Fruit fly (Drosophila melanogaster) whole organism, embryonic: ENCODE measurements around the gene CG17359.

Source experiments
- Asciz ChIP-seq: fragments of 200-800 bp; sonication (Bioruptor generic); optimal IDR thresholded peaks from 2 replicates; lab custom pipeline; 2017; ENCODE audit warnings: missing biosample characterization, mild to moderate bottlenecking, missing genetic modification characterization, missing genetic modification reagents
- Bgb ChIP-seq: fragments of 200-800 bp; sonication (Bioruptor generic); IDR thresholded peaks from 2 replicates; pipeline ENCODE4 v1.3.6; 2022; ENCODE audit warnings: missing biosample characterization, missing genetic modification characterization; ENCODE audit not compliant: partially characterized antibody
- Blimp-1 ChIP-seq: fragments of 200-800 bp; sonication (Bioruptor generic); optimal IDR thresholded peaks from 3 replicates; lab custom pipeline; 2018; ENCODE audit warnings: missing biosample characterization, missing genetic modification characterization, mild to moderate bottlenecking, moderate library complexity, missing genetic modification reagents
- CG10274 ChIP-seq: fragments of 200-800 bp; sonication (Bioruptor generic); optimal IDR thresholded peaks from 3 replicates; lab custom pipeline; 2017; ENCODE audit warnings: missing biosample characterization, mild to moderate bottlenecking, missing genetic modification characterization
- CG10959 ChIP-seq: fragments of 200-800 bp; sonication (Bioruptor generic); IDR thresholded peaks from 2 replicates; pipeline ENCODE4 v1.3.6; 2022; ENCODE audit warnings: missing biosample characterization, missing genetic modification characterization
- CG11093 ChIP-seq: fragments of 200-800 bp; sonication (Bioruptor generic); IDR thresholded peaks from 3 replicates; pipeline ENCODE4 v1.3.6; 2022; ENCODE audit warnings: missing biosample characterization, missing genetic modification characterization
- CG12104 ChIP-seq: fragments of 200-800 bp; sonication (Bioruptor generic); optimal IDR thresholded peaks from 3 replicates; lab custom pipeline; 2016; ENCODE audit warnings: missing biosample characterization, missing genetic modification characterization
- CG1647 ChIP-seq: fragments of 200-800 bp; sonication (Bioruptor generic); optimal IDR thresholded peaks from 3 replicates; lab custom pipeline; 2016; ENCODE audit warnings: missing biosample characterization, missing genetic modification characterization
- CG32767 ChIP-seq: fragments of 200-800 bp; sonication (Bioruptor generic); IDR thresholded peaks from 2 replicates; pipeline ENCODE4 v1.3.6; 2022; ENCODE audit warnings: missing biosample characterization, missing genetic modification characterization
- CG34376 ChIP-seq: fragments of 200-800 bp; sonication (Bioruptor generic); optimal IDR thresholded peaks from 2 replicates; lab custom pipeline; 2018; ENCODE audit warnings: missing biosample characterization, mild to moderate bottlenecking, missing genetic modification characterization
- CG5180 ChIP-seq: fragments of 200-800 bp; sonication (Bioruptor generic); optimal IDR thresholded peaks from 3 replicates; lab custom pipeline; 2017; ENCODE audit warnings: missing biosample characterization, missing genetic modification characterization, mild to moderate bottlenecking, moderate library complexity, missing genetic modification reagents
- CG5245 ChIP-seq: fragments of 200-800 bp; sonication (Bioruptor generic); optimal IDR thresholded peaks from 3 replicates; lab custom pipeline; 2016; ENCODE audit warnings: missing biosample characterization, missing genetic modification characterization
- CG7786 ChIP-seq: fragments of 200-800 bp; sonication (Bioruptor generic); optimal IDR thresholded peaks from 2 replicates; lab custom pipeline; 2016; ENCODE audit warnings: missing biosample characterization, missing genetic modification characterization
- CG8281 ChIP-seq: fragments of 200-800 bp; sonication (Bioruptor generic); optimal IDR thresholded peaks from 2 replicates; lab custom pipeline; 2018; ENCODE audit warnings: missing biosample characterization, mild to moderate bottlenecking, missing genetic modification characterization, moderate library complexity
- CG8765 ChIP-seq: fragments of 200-800 bp; sonication (Bioruptor generic); IDR thresholded peaks from 2 replicates; pipeline ENCODE4 v1.3.6; 2022; ENCODE audit warnings: missing biosample characterization, missing genetic modification characterization
- CG9609 ChIP-seq: fragments of 200-800 bp; sonication (Bioruptor generic); optimal IDR thresholded peaks from 3 replicates; lab custom pipeline; 2016; ENCODE audit warnings: missing biosample characterization, missing genetic modification characterization
- Doc2 ChIP-seq: fragments of 200-800 bp; sonication (Bioruptor generic); IDR thresholded peaks from 2 replicates; pipeline ENCODE4 v1.3.6; 2022; ENCODE audit warnings: missing biosample characterization, missing genetic modification characterization
- Dp ChIP-seq: fragments of 200-800 bp; sonication (Bioruptor generic); optimal IDR thresholded peaks from 2 replicates; lab custom pipeline; 2018; ENCODE audit warnings: missing biosample characterization, mild to moderate bottlenecking, missing genetic modification characterization, moderate library complexity
- Hr3 ChIP-seq: fragments of 200-800 bp; sonication (Bioruptor generic); optimal IDR thresholded peaks from 3 replicates; lab custom pipeline; 2016; ENCODE audit warnings: missing biosample characterization, missing genetic modification characterization
- Max ChIP-seq: fragments of 200-800 bp; sonication (Bioruptor generic); optimal IDR thresholded peaks from 2 replicates; lab custom pipeline; 2016; ENCODE audit warnings: missing biosample characterization, mild to moderate bottlenecking, missing genetic modification characterization
- Mes4 ChIP-seq: fragments of 200-800 bp; sonication (Bioruptor generic); optimal IDR thresholded peaks from 2 replicates; lab custom pipeline; 2016; ENCODE audit warnings: missing biosample characterization, missing genetic modification characterization
- Nf-YA ChIP-seq: fragments of 200-800 bp; sonication (Bioruptor generic); IDR thresholded peaks from 2 replicates; pipeline ENCODE4 v1.3.6; 2022; ENCODE audit warnings: missing biosample characterization, missing genetic modification characterization
- Nf-YB ChIP-seq: fragments of 200-800 bp; sonication (Bioruptor generic); optimal IDR thresholded peaks from 3 replicates; lab custom pipeline; 2019; ENCODE audit warnings: missing biosample characterization, mild to moderate bottlenecking, missing genetic modification characterization, moderate library complexity
- NfI ChIP-seq: fragments of 200-800 bp; sonication (Bioruptor generic); optimal IDR thresholded peaks from 3 replicates; lab custom pipeline; 2018; ENCODE audit warnings: missing biosample characterization, mild to moderate bottlenecking, missing genetic modification characterization, moderate library complexity
- Poxn ChIP-seq: fragments of 200-800 bp; sonication (Bioruptor generic); IDR thresholded peaks from 2 replicates; pipeline ENCODE4 v1.3.6; 2022; ENCODE audit warnings: missing biosample characterization, missing genetic modification characterization
- Rfx ChIP-seq: fragments of 200-800 bp; sonication (Bioruptor generic); IDR thresholded peaks from 2 replicates; pipeline ENCODE4 v1.3.6; 2022; ENCODE audit warnings: missing biosample characterization, missing genetic modification characterization
- Spps ChIP-seq: fragments of 200-800 bp; sonication (Bioruptor generic); optimal IDR thresholded peaks from 2 replicates; lab custom pipeline; 2018; ENCODE audit warnings: missing biosample characterization, mild to moderate bottlenecking, missing genetic modification characterization
- Tbp ChIP-seq: fragments of >200 bp; optimal IDR thresholded peaks from 2 replicates; lab custom pipeline; 2018; ENCODE audit warnings: missing biosample characterization, missing genetic modification characterization
- ac ChIP-seq: fragments of 200-800 bp; sonication (Bioruptor generic); optimal IDR thresholded peaks from 3 replicates; lab custom pipeline; 2017; ENCODE audit warnings: missing biosample characterization, mild to moderate bottlenecking, missing genetic modification characterization
- al ChIP-seq: fragments of 200-800 bp; sonication (Bioruptor generic); IDR thresholded peaks from 2 replicates; pipeline ENCODE4 v1.3.6; 2022; ENCODE audit warnings: missing biosample characterization, missing genetic modification characterization
- bbx ChIP-seq: fragments of 200-800 bp; sonication (Bioruptor generic); IDR thresholded peaks from 2 replicates; pipeline ENCODE4 v1.3.6; 2022; ENCODE audit warnings: missing biosample characterization, missing genetic modification characterization; ENCODE audit not compliant: partially characterized antibody
- dm ChIP-seq: fragments of 200-800 bp; sonication (Bioruptor generic); optimal IDR thresholded peaks from 3 replicates; lab custom pipeline; 2016; ENCODE audit warnings: missing biosample characterization, missing genetic modification characterization
- eve ChIP-seq, 2 experiments: fragments of >200 bp; optimal IDR thresholded peaks; 2 replicates each; lab custom pipeline; 2017; ENCODE audit warnings: missing biosample characterization in 2 of 2, missing genetic modification characterization in 2 of 2
- ftz-f1 ChIP-seq: fragments of 200-800 bp; sonication (Bioruptor generic); optimal IDR thresholded peaks from 2 replicates; lab custom pipeline; 2016; ENCODE audit warnings: missing biosample characterization, missing genetic modification characterization
- gcm ChIP-seq: fragments of 200-800 bp; sonication (Bioruptor generic); optimal IDR thresholded peaks from 2 replicates; lab custom pipeline; 2019; ENCODE audit warnings: missing biosample characterization, mild to moderate bottlenecking, missing genetic modification characterization, moderate library complexity
- gfzf ChIP-seq: fragments of 200-800 bp; sonication (Bioruptor generic); optimal IDR thresholded peaks from 2 replicates; lab custom pipeline; 2016; ENCODE audit warnings: missing biosample characterization, mild to moderate bottlenecking, missing genetic modification characterization, moderate library complexity
- grn ChIP-seq: fragments of 200-800 bp; sonication (Bioruptor generic); optimal IDR thresholded peaks from 3 replicates; lab custom pipeline; 2017; ENCODE audit warnings: missing biosample characterization, missing genetic modification characterization
- insv ChIP-seq, 2 experiments: fragments of 200-800 bp; sonication (Bioruptor generic); optimal IDR thresholded peaks; 3 replicates each; lab custom pipeline; 2016 to 2018; ENCODE audit warnings: missing biosample characterization in 2 of 2, missing genetic modification characterization in 2 of 2
- jing ChIP-seq: fragments of 200-800 bp; sonication (Bioruptor generic); optimal IDR thresholded peaks from 2 replicates; lab custom pipeline; 2018; ENCODE audit warnings: missing biosample characterization, mild to moderate bottlenecking, missing genetic modification characterization
- kni ChIP-seq: fragments of 200-800 bp; sonication (Bioruptor generic); optimal IDR thresholded peaks from 3 replicates; lab custom pipeline; 2017; ENCODE audit warnings: mild to moderate bottlenecking, missing biosample characterization, missing genetic modification reagents, missing genetic modification characterization
- nom ChIP-seq: fragments of 200-800 bp; sonication (Bioruptor generic); optimal IDR thresholded peaks from 2 replicates; lab custom pipeline; 2017; ENCODE audit warnings: missing biosample characterization, missing genetic modification characterization, mild to moderate bottlenecking, moderate library complexity, missing genetic modification reagents
- pb ChIP-seq: fragments of 200-800 bp; sonication (Bioruptor generic); optimal IDR thresholded peaks from 3 replicates; lab custom pipeline; 2016; ENCODE audit warnings: missing biosample characterization, missing genetic modification characterization
- ro ChIP-seq: fragments of 200-800 bp; sonication (Bioruptor generic); IDR thresholded peaks from 2 replicates; pipeline ENCODE4 v1.3.6; 2022; ENCODE audit warnings: missing biosample characterization, missing genetic modification characterization
- sqz ChIP-seq: fragments of 200-800 bp; sonication (Bioruptor generic); optimal IDR thresholded peaks from 3 replicates; lab custom pipeline; 2018; ENCODE audit warnings: missing biosample characterization, mild to moderate bottlenecking, missing genetic modification characterization
- sr ChIP-seq: fragments of 200-800 bp; sonication (Bioruptor generic); IDR thresholded peaks from 3 replicates; pipeline ENCODE4 v1.3.6; 2022; ENCODE audit warnings: missing biosample characterization, missing genetic modification characterization
- stc ChIP-seq: fragments of 200-800 bp; sonication (Bioruptor generic); IDR thresholded peaks from 2 replicates; pipeline ENCODE4 v1.3.6; 2022; ENCODE audit warnings: missing biosample characterization, missing genetic modification characterization
- tgo ChIP-seq: fragments of 200-800 bp; sonication (Bioruptor generic); IDR thresholded peaks from 3 replicates; pipeline ENCODE4 v1.3.6; 2022; ENCODE audit warnings: missing biosample characterization, missing genetic modification characterization
- vfl ChIP-seq: fragments of 200-800 bp; sonication (Bioruptor generic); optimal IDR thresholded peaks from 2 replicates; lab custom pipeline; 2016; ENCODE audit warnings: missing biosample characterization, missing genetic modification characterization
- wor ChIP-seq: fragments of 200-800 bp; sonication (Bioruptor generic); IDR thresholded peaks from 2 replicates; pipeline ENCODE4 v1.3.6; 2022; ENCODE audit warnings: missing biosample characterization, missing genetic modification characterization

CG17359 gene

dm6 chr3L:13993742-13994719 is 5.0 kb downstream of the CG17359 start, which contains the start of gene CtsK1 (continued):
- TF ChIP-seq Doc2 (no peak), ac (no peak), NfI (GFP tag; lab: Kevin White, UChicago) (no peak), gfzf (GFP tag; lab: Kevin White, UChicago) (peak; percentile 53), CG5180 (no peak), Poxn (no peak), vfl (no peak), CG34376 (GFP tag; lab: Kevin White, UChicago) (no peak), CG32767 (no peak), Tbp (GFP tag; lab: Kevin White, UChicago) (no peak), wor (GFP tag; lab: Robert Waterston, UW) (no peak), kni (GFP tag; lab: Kevin White, UChicago) (no peak), ftz-f1 (GFP tag; lab: Kevin White, UChicago) (no peak), ro (GFP tag; lab: Robert Waterston, UW) (no peak), bbx (peak; percentile 10; the same call in 1 of the 2 replicates), Dp (GFP tag; lab: Kevin White, UChicago) (peak; percentile 64), insv (GFP tag; optimal IDR thresholded peaks at IDR 0.05; lab: Kevin White, UChicago) (no peak), gcm (no peak), Spps (tag; lab: Kevin White, UChicago) (no peak), stc (GFP tag; lab: Robert Waterston, UW) (peak; percentile 49; the same call in 1 of the 2 replicates), CG10959 (GFP tag; lab: Robert Waterston, UW) (no peak), Mes4 (no peak), al (GFP tag; lab: Robert Waterston, UW) (no peak), CG1647 (no peak), Bgb (GFP tag; lab: Robert Waterston, UW) (peak; percentile 72; the same call in 1 of the 2 replicates), CG12104 (GFP tag; lab: Kevin White, UChicago) (peak; percentile 7), tgo (GFP tag; lab: Robert Waterston, UW) (peak; percentile 16; the same call in 1 of the 3 replicates), CG11093 (no peak), CG10274 (GFP tag; lab: Kevin White, UChicago) (no peak), nom (peak; percentile 54), CG8765 (no peak), jing (no peak), Nf-YA (no peak), dm (no peak), sr (GFP tag; lab: Robert Waterston, UW) (no peak), Hr3 (no peak), eve (GFP tag; optimal IDR thresholded peaks at IDR 0.05; lab: Kevin White, UChicago) (no peak), CG8281 (tag; lab: Kevin White, UChicago) (no peak), CG9609 (GFP tag; lab: Kevin White, UChicago) (no peak), sqz (GFP tag; lab: Kevin White, UChicago) (peak; percentile 54), grn (no peak), Blimp-1 (no peak), Max (GFP tag; lab: Kevin White, UChicago) (no peak), Rfx (GFP tag; lab: Robert Waterston, UW) (no peak; the same call in 1 of the 2 replicates), Asciz (no peak), pb (GFP tag; lab: Kevin White, UChicago) (no peak), Nf-YB (GFP tag; lab: Kevin White, UChicago) (no peak), CG5245 (no peak), CG7786 (GFP tag; lab: Kevin White, UChicago) (no peak)
